Worm (Caenorhabditis elegans) whole organism, mixed stage, embryonic: ENCODE measurements around the gene F48F5.6.
A peak's percentile ranks its signal among the peaks of the same experiment; 100 is the strongest.

ENCODE experiments used
- M03D4.4 ChIP-seq: sonication (generic microtip); optimal IDR thresholded peaks from 2 replicates; lab custom pipeline; 2017; ENCODE audit warnings: mild to moderate bottlenecking, missing genetic modification characterization, missing compliant biosample characterization
- bed-3 ChIP-seq: fragments of 200-800 bp; sonication (Bioruptor generic); optimal IDR thresholded peaks from 3 replicates; lab custom pipeline; 2018; ENCODE audit warnings: mild to moderate bottlenecking, missing genetic modification characterization, moderate library complexity, missing compliant biosample characterization
- ceh-39 ChIP-seq: fragments of 150-350 bp; optimal IDR thresholded peaks from 2 replicates; lab custom pipeline; 2014; ENCODE audit warnings: missing biosample characterization, missing genetic modification characterization
- ceh-43 ChIP-seq: fragments of 200-800 bp; sonication (Bioruptor generic); optimal IDR thresholded peaks from 2 replicates; lab custom pipeline; 2018; ENCODE audit warnings: mild to moderate bottlenecking, missing genetic modification characterization, moderate library complexity, missing compliant biosample characterization
- ces-1 ChIP-seq: fragments of 150-350 bp; optimal IDR thresholded peaks from 2 replicates; lab custom pipeline; 2014; ENCODE audit warnings: missing biosample characterization, missing genetic modification reagents, missing genetic modification characterization
- cnd-1 ChIP-seq: fragments of 200-800 bp; sonication (Bioruptor generic); optimal IDR thresholded peaks from 2 replicates; lab custom pipeline; 2018; ENCODE audit warnings: mild to moderate bottlenecking, missing genetic modification characterization, missing compliant biosample characterization
- drap-1 ChIP-seq: fragments of 200-800 bp; sonication (Bioruptor generic); optimal IDR thresholded peaks from 3 replicates; lab custom pipeline; 2018; ENCODE audit warnings: mild to moderate bottlenecking, missing genetic modification characterization, missing compliant biosample characterization
- elt-1 ChIP-seq: sonication (generic microtip); optimal IDR thresholded peaks from 2 replicates; lab custom pipeline; 2017; ENCODE audit warnings: missing genetic modification characterization, mild to moderate bottlenecking, missing compliant biosample characterization, antibody characterized with exemption, moderate library complexity, borderline replicate concordance; ENCODE audit not compliant: insufficient read depth
- elt-3 ChIP-seq: fragments of 150-350 bp; optimal IDR thresholded peaks from 2 replicates; lab custom pipeline; 2014; ENCODE audit warnings: missing biosample characterization, missing genetic modification characterization
- flh-1 ChIP-seq: fragments of 200-800 bp; sonication (Bioruptor generic); optimal IDR thresholded peaks from 2 replicates; lab custom pipeline; 2018; ENCODE audit warnings: mild to moderate bottlenecking, missing genetic modification characterization, moderate library complexity, missing compliant biosample characterization
- ham-2 ChIP-seq: fragments of 200-800 bp; sonication (Bioruptor generic); optimal IDR thresholded peaks from 2 replicates; lab custom pipeline; 2018; ENCODE audit warnings: mild to moderate bottlenecking, missing genetic modification characterization, missing compliant biosample characterization
- hlh-1 ChIP-seq: fragments of 150-350 bp; optimal IDR thresholded peaks from 2 replicates; lab custom pipeline; 2014; ENCODE audit warnings: missing biosample characterization, missing genetic modification reagents, missing genetic modification characterization
- lin-13 ChIP-seq: fragments of 150-350 bp; optimal IDR thresholded peaks from 2 replicates; lab custom pipeline; 2014; ENCODE audit warnings: missing biosample characterization, missing genetic modification characterization
- lin-32 ChIP-seq: fragments of 200-800 bp; sonication (Bioruptor generic); optimal IDR thresholded peaks from 2 replicates; lab custom pipeline; 2018; ENCODE audit warnings: mild to moderate bottlenecking, missing genetic modification characterization, missing compliant biosample characterization
- lsy-2 ChIP-seq: fragments of 150-350 bp; optimal IDR thresholded peaks from 2 replicates; lab custom pipeline; 2014; ENCODE audit warnings: missing biosample characterization, missing genetic modification characterization
- mab-5 ChIP-seq: fragments of 150-350 bp; optimal IDR thresholded peaks from 2 replicates; lab custom pipeline; 2014; ENCODE audit warnings: missing biosample characterization, missing genetic modification characterization
- mep-1 ChIP-seq: fragments of 150-350 bp; optimal IDR thresholded peaks from 2 replicates; lab custom pipeline; 2017; ENCODE audit warnings: missing biosample characterization, missing genetic modification reagents, missing genetic modification characterization, inconsistent platforms
- mls-2 ChIP-seq: sonication (generic microtip); optimal IDR thresholded peaks from 2 replicates; lab custom pipeline; 2016; ENCODE audit warnings: mild to moderate bottlenecking, missing genetic modification characterization, moderate library complexity, missing compliant biosample characterization
- nhr-12 ChIP-seq: fragments of 150-350 bp; optimal IDR thresholded peaks from 2 replicates; lab custom pipeline; 2014; ENCODE audit warnings: missing biosample characterization, missing genetic modification characterization
- nhr-2 ChIP-seq: fragments of 150-350 bp; optimal IDR thresholded peaks from 2 replicates; lab custom pipeline; 2014; ENCODE audit warnings: missing biosample characterization, missing genetic modification characterization
- nhr-237 ChIP-seq: fragments of 150-350 bp; optimal IDR thresholded peaks from 2 replicates; lab custom pipeline; 2014; ENCODE audit warnings: missing biosample characterization, missing genetic modification characterization
- nhr-28 ChIP-seq: fragments of 150-350 bp; optimal IDR thresholded peaks from 2 replicates; lab custom pipeline; 2014; ENCODE audit warnings: missing biosample characterization, missing genetic modification characterization
- pha-4 ChIP-seq: fragments of 150-350 bp; optimal IDR thresholded peaks from 2 replicates; lab custom pipeline; 2018; ENCODE audit warnings: missing biosample characterization, missing genetic modification reagents, missing genetic modification characterization
- sem-2 ChIP-seq: fragments of 200-800 bp; sonication (Bioruptor generic); optimal IDR thresholded peaks from 2 replicates; lab custom pipeline; 2018; ENCODE audit warnings: mild to moderate bottlenecking, missing genetic modification characterization, missing compliant biosample characterization
- snpc-4 ChIP-seq: fragments of 150-350 bp; optimal IDR thresholded peaks from 2 replicates; lab custom pipeline; 2014; ENCODE audit warnings: missing biosample characterization, missing genetic modification characterization
- sptf-1 ChIP-seq: sonication (generic microtip); optimal IDR thresholded peaks from 2 replicates; lab custom pipeline; 2017; ENCODE audit warnings: mild to moderate bottlenecking, missing genetic modification characterization, moderate library complexity, missing compliant biosample characterization
- tbx-8 ChIP-seq: fragments of 200-800 bp; sonication (Bioruptor generic); optimal IDR thresholded peaks from 2 replicates; lab custom pipeline; 2018; ENCODE audit warnings: mild to moderate bottlenecking, missing genetic modification characterization, moderate library complexity, missing compliant biosample characterization
- unc-120 ChIP-seq: sonication (generic microtip); optimal IDR thresholded peaks from 2 replicates; lab custom pipeline; 2017; ENCODE audit warnings: missing genetic modification characterization, missing compliant biosample characterization; ENCODE audit not compliant: poor library complexity, severe bottlenecking
- unc-39 ChIP-seq: fragments of 150-350 bp; optimal IDR thresholded peaks from 2 replicates; lab custom pipeline; 2014; ENCODE audit warnings: missing biosample characterization, missing genetic modification characterization
- unc-62 ChIP-seq: fragments of 150-350 bp; optimal IDR thresholded peaks from 2 replicates; lab custom pipeline; 2014; ENCODE audit warnings: missing biosample characterization, missing genetic modification reagents, missing genetic modification characterization
- zip-8 ChIP-seq: fragments of 150-350 bp; optimal IDR thresholded peaks from 2 replicates; lab custom pipeline; 2014; ENCODE audit warnings: missing biosample characterization, missing genetic modification characterization
- ztf-11 ChIP-seq: fragments of 150-350 bp; optimal IDR thresholded peaks from 2 replicates; lab custom pipeline; 2014; ENCODE audit warnings: missing biosample characterization, missing genetic modification characterization

F48F5.6 gene

ce11 chrV:20480790-20481189, 27.8 kb upstream of the F48F5.6 start:
- TF ChIP-seq pha-4 (tag; lab: Kevin White, UChicago) = no peak
- TF ChIP-seq bed-3 = no peak
- TF ChIP-seq nhr-2 (tag; lab: Kevin White, UChicago) = no peak
- no peak for TF ChIP-seq mab-5
- TF ChIP-seq, all 35 proteins: peak for 0

DNA sequence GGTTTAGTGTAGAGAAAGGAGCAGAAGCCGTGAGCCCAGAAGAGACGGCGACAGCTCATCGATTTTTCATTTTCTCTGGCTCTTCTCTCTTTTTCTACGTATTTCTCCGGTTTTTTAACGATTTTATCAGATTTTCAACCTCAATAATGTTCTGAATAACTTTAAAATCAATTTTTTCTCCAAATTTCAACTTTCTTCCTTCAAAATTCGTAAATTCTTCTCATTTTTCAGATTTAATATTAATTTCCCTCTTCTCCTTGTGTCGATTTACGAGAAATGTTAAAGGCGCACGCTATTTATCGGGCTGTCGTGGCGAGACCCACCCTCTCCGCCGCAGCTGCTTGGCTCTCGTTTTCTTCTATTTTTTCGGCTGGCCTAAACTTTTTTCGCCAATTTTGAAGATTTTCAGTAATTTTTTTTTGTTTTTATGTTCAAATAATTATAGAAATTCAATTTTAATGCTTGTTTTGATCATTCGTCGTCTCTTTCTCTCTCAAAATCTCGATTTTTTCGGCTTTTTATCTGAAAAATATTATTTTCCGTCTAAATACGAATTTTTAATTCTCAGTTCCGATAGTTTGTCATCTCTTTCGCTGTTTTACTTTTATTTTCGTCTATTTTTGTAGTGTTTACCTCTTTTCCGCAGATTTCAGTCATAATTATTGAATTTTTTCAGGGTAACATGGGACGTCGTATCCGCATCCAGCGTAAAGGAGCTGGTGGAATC, 26.2 kb upstream of the F48F5.6 start, which contains the start of the genes calf-1 and rpl-2:
Gene calf-1, minus strand, starts transcription at position 77 of the 727 bp plus-strand sequence.
Gene rpl-2, plus strand, starts transcription at position 677 of the 727 bp plus-strand sequence.
- no peak for TF ChIP-seq mab-5
- TF ChIP-seq mls-2 = no peak
- no peak for TF ChIP-seq unc-62 (GFP tag; lab: Kevin White, UChicago)
- peak; percentile 71 for TF ChIP-seq lsy-2 (tag; lab: Kevin White, UChicago)
- no peak for TF ChIP-seq ceh-43 (GFP tag; lab: Kevin White, UChicago)
- TF ChIP-seq tbx-8 (GFP tag; lab: Kevin White, UChicago) = no peak
- peak; percentile 31 for TF ChIP-seq nhr-237 (tag; lab: Kevin White, UChicago)
- peak; percentile 70 for TF ChIP-seq hlh-1
- TF ChIP-seq ham-2 (GFP tag; lab: Kevin White, UChicago) = peak; percentile 5
- peak; percentile 16 for TF ChIP-seq sptf-1 (tag; lab: Kevin White, UChicago)
- TF ChIP-seq lin-32 (GFP tag; lab: Kevin White, UChicago) = no peak
- TF ChIP-seq nhr-12 = no peak
- peak; percentile 58 for TF ChIP-seq lin-13 (tag; lab: Kevin White, UChicago)
- TF ChIP-seq elt-1 (tag; lab: Kevin White, UChicago) = no peak
- TF ChIP-seq bed-3 = no peak
- no peak for TF ChIP-seq nhr-28
- peak; percentile 82 for TF ChIP-seq mep-1 (tag; lab: Kevin White, UChicago)
- TF ChIP-seq ces-1 (GFP tag; lab: Kevin White, UChicago) = peak; percentile 91
- TF ChIP-seq drap-1 (GFP tag; lab: Kevin White, UChicago) = peak; percentile 19
- TF ChIP-seq zip-8 (tag; lab: Kevin White, UChicago) = no peak
- TF ChIP-seq unc-120 (tag; lab: Kevin White, UChicago) = no peak
- no peak for TF ChIP-seq unc-39 (tag; lab: Kevin White, UChicago)
- no peak for TF ChIP-seq flh-1 (GFP tag; lab: Kevin White, UChicago)
- TF ChIP-seq cnd-1 (tag; lab: Kevin White, UChicago) = no peak
- no peak for TF ChIP-seq ceh-39
- no peak for TF ChIP-seq ztf-11

ce11 chrV:20476981-20477380, 24.0 kb upstream of the F48F5.6 start:
- TF ChIP-seq nhr-237 (tag; lab: Kevin White, UChicago) (no peak), bed-3 (no peak), pha-4 (tag; lab: Kevin White, UChicago) (no peak), mep-1 (tag; lab: Kevin White, UChicago) (no peak), mls-2 (no peak), nhr-2 (tag; lab: Kevin White, UChicago) (no peak), unc-39 (tag; lab: Kevin White, UChicago) (no peak), ham-2 (GFP tag; lab: Kevin White, UChicago) (no peak)

- TF ChIP-seq zip-8 (tag; lab: Kevin White, UChicago) = no peak
- no peak for TF ChIP-seq unc-120 (tag; lab: Kevin White, UChicago)
- no peak for TF ChIP-seq mep-1 (tag; lab: Kevin White, UChicago)
- no peak for TF ChIP-seq pha-4 (tag; lab: Kevin White, UChicago)
- TF ChIP-seq bed-3 = no peak
- TF ChIP-seq flh-1 (GFP tag; lab: Kevin White, UChicago) = no peak
- TF ChIP-seq snpc-4 = no peak
- no peak for TF ChIP-seq nhr-2 (tag; lab: Kevin White, UChicago)
- TF ChIP-seq sem-2 (GFP tag; lab: Kevin White, UChicago) = no peak
- no peak for TF ChIP-seq nhr-12
- no peak for TF ChIP-seq ham-2 (GFP tag; lab: Kevin White, UChicago)
- TF ChIP-seq drap-1 (GFP tag; lab: Kevin White, UChicago) = no peak
- TF ChIP-seq M03D4.4 (tag; lab: Kevin White, UChicago) = no peak
- TF ChIP-seq elt-3 (tag; lab: Kevin White, UChicago) = no peak
- no peak for TF ChIP-seq unc-39 (tag; lab: Kevin White, UChicago)
These were observed 23.5 kb upstream of the F48F5.6 start for ce11 chrV:20476514-20476913.
